Worm (Caenorhabditis elegans) whole organism, L3 larva: ENCODE data around the gene F37B12.1.

ENCODE experiments used
- R02D3.7 ChIP-seq: fragments of 150-350 bp; optimal IDR thresholded peaks from 2 replicates; lab custom pipeline; 2014; ENCODE audit warnings: missing biosample characterization, missing genetic modification characterization
- ZK546.5 ChIP-seq: sonication (generic microtip); optimal IDR thresholded peaks from 2 replicates; lab custom pipeline; 2017; ENCODE audit warnings: missing biosample characterization, missing genetic modification characterization
- aly-2 ChIP-seq: fragments of 150-350 bp; optimal IDR thresholded peaks from 2 replicates; lab custom pipeline; 2014; ENCODE audit warnings: missing biosample characterization, missing genetic modification characterization
- ama-1 ChIP-seq: fragments of 150-350 bp; optimal IDR thresholded peaks from 2 replicates; lab custom pipeline; 2018
- ceh-16 ChIP-seq: sonication (generic microtip); optimal IDR thresholded peaks from 2 replicates; lab custom pipeline; 2017; ENCODE audit warnings: missing biosample characterization, missing genetic modification characterization
- ceh-28 ChIP-seq: fragments of 150-350 bp; optimal IDR thresholded peaks from 2 replicates; lab custom pipeline; 2014; ENCODE audit warnings: missing biosample characterization, missing genetic modification reagents, missing genetic modification characterization
- ceh-82 ChIP-seq: fragments of 150-350 bp; optimal IDR thresholded peaks from 2 replicates; lab custom pipeline; 2014; ENCODE audit warnings: missing biosample characterization, missing genetic modification characterization
- ceh-9 ChIP-seq: sonication (generic microtip); optimal IDR thresholded peaks from 2 replicates; lab custom pipeline; 2018; ENCODE audit warnings: missing biosample characterization, missing genetic modification characterization
- daf-12 ChIP-seq: fragments of 150-350 bp; optimal IDR thresholded peaks from 2 replicates; lab custom pipeline; 2014; ENCODE audit warnings: missing biosample characterization, missing genetic modification reagents, missing genetic modification characterization
- egl-27 ChIP-seq: sonication (generic microtip); optimal IDR thresholded peaks from 4 replicates; lab custom pipeline; 2017; ENCODE audit warnings: missing biosample characterization, missing genetic modification reagents, missing genetic modification characterization
- egl-5 ChIP-seq: fragments of 150-350 bp; optimal IDR thresholded peaks from 2 replicates; lab custom pipeline; 2017; ENCODE audit warnings: missing biosample characterization, missing genetic modification reagents, missing genetic modification characterization, inconsistent platforms
- elt-1 ChIP-seq: fragments of 150-350 bp; optimal IDR thresholded peaks from 2 replicates; lab custom pipeline; 2014; ENCODE audit warnings: missing biosample characterization, missing genetic modification characterization
- elt-2 ChIP-seq: sonication (generic microtip); optimal IDR thresholded peaks from 2 replicates; lab custom pipeline; 2016; ENCODE audit warnings: missing genetic modification reagents, mild to moderate bottlenecking, missing genetic modification characterization, missing compliant biosample characterization
- elt-3 ChIP-seq, 3 experiments: fragments of 150-350 bp in 1 of 3; sonication (generic microtip) in 2 of 3; optimal IDR thresholded peaks; 2 replicates in 2 of 3; 4 replicates in 1 of 3; lab custom pipeline; 2014 to 2017; ENCODE audit warnings: missing biosample characterization in 3 of 3, missing genetic modification characterization in 3 of 3
- eor-1 ChIP-seq, 2 experiments: fragments of 150-350 bp; optimal IDR thresholded peaks; 2 replicates each; lab custom pipeline; 2014 to 2018; ENCODE audit warnings: missing biosample characterization in 2 of 2, missing genetic modification characterization in 2 of 2
- fkh-10 ChIP-seq: sonication (generic microtip); optimal IDR thresholded peaks from 2 replicates; lab custom pipeline; 2017; ENCODE audit warnings: missing biosample characterization, missing genetic modification reagents, missing genetic modification characterization
- fkh-2 ChIP-seq: fragments of 150-350 bp; optimal IDR thresholded peaks from 2 replicates; lab custom pipeline; 2014; ENCODE audit warnings: missing biosample characterization, missing genetic modification reagents, missing genetic modification characterization
- fos-1 ChIP-seq: fragments of 150-350 bp; optimal IDR thresholded peaks from 2 replicates; lab custom pipeline; 2014; ENCODE audit warnings: missing biosample characterization, missing genetic modification characterization
- hmg-11 ChIP-seq: sonication (generic microtip); optimal IDR thresholded peaks from 2 replicates; lab custom pipeline; 2016; ENCODE audit warnings: missing genetic modification characterization, missing compliant biosample characterization
- jun-1 ChIP-seq: fragments of 150-350 bp; optimal IDR thresholded peaks from 2 replicates; lab custom pipeline; 2014; ENCODE audit warnings: missing biosample characterization, missing genetic modification reagents, missing genetic modification characterization
- lin-15B ChIP-seq: fragments of 150-350 bp; optimal IDR thresholded peaks from 2 replicates; lab custom pipeline; 2014; ENCODE audit warnings: missing biosample characterization, missing genetic modification characterization
- lin-39 ChIP-seq: fragments of 150-350 bp; optimal IDR thresholded peaks from 2 replicates; lab custom pipeline; 2018; ENCODE audit warnings: missing biosample characterization, missing genetic modification reagents, missing genetic modification characterization
- lsy-12 ChIP-seq: sonication (generic microtip); optimal IDR thresholded peaks from 2 replicates; lab custom pipeline; 2016; ENCODE audit warnings: mild to moderate bottlenecking, missing genetic modification characterization, missing compliant biosample characterization
- mdl-1 ChIP-seq: fragments of 150-350 bp; optimal IDR thresholded peaks from 2 replicates; lab custom pipeline; 2014; ENCODE audit warnings: missing biosample characterization, missing genetic modification characterization
- mml-1 ChIP-seq: fragments of 150-350 bp; sonication (generic microtip); optimal IDR thresholded peaks from 3 replicates; lab custom pipeline; 2014; ENCODE audit warnings: missing biosample characterization, missing genetic modification characterization
- nfya-1 ChIP-seq: sonication (generic microtip); optimal IDR thresholded peaks from 2 replicates; lab custom pipeline; 2017; ENCODE audit warnings: missing genetic modification characterization, mild to moderate bottlenecking, missing compliant biosample characterization, antibody characterized with exemption, moderate library complexity; ENCODE audit not compliant: insufficient read depth
- nhr-11 ChIP-seq: fragments of 150-350 bp; optimal IDR thresholded peaks from 2 replicates; lab custom pipeline; 2014; ENCODE audit warnings: missing biosample characterization, missing genetic modification characterization
- nhr-12 ChIP-seq: fragments of 150-350 bp; optimal IDR thresholded peaks from 2 replicates; lab custom pipeline; 2014; ENCODE audit warnings: missing biosample characterization, missing genetic modification characterization
- nhr-23 ChIP-seq: fragments of 150-350 bp; optimal IDR thresholded peaks from 2 replicates; lab custom pipeline; 2014; ENCODE audit warnings: missing biosample characterization, missing genetic modification reagents, missing genetic modification characterization
- nhr-237 ChIP-seq: fragments of 150-350 bp; optimal IDR thresholded peaks from 2 replicates; lab custom pipeline; 2014; ENCODE audit warnings: missing biosample characterization, missing genetic modification characterization
- nhr-25 ChIP-seq: sonication (generic microtip); optimal IDR thresholded peaks from 2 replicates; lab custom pipeline; 2017; ENCODE audit warnings: missing biosample characterization, missing genetic modification characterization
- nhr-28 ChIP-seq: fragments of 150-350 bp; optimal IDR thresholded peaks from 2 replicates; lab custom pipeline; 2014; ENCODE audit warnings: missing biosample characterization, missing genetic modification characterization
- nhr-43 ChIP-seq: sonication (generic microtip); optimal IDR thresholded peaks from 2 replicates; lab custom pipeline; 2016; ENCODE audit warnings: mild to moderate bottlenecking, missing genetic modification characterization, missing compliant biosample characterization; ENCODE audit not compliant: poor library complexity, severe bottlenecking
- nhr-67 ChIP-seq: fragments of 150-350 bp; optimal IDR thresholded peaks from 2 replicates; lab custom pipeline; 2014; ENCODE audit warnings: missing biosample characterization, missing genetic modification characterization
- nhr-76 ChIP-seq: fragments of 150-350 bp; sonication (generic microtip); optimal IDR thresholded peaks from 5 replicates; lab custom pipeline; 2014; ENCODE audit warnings: missing biosample characterization, missing genetic modification characterization
- nhr-77 ChIP-seq: fragments of 150-350 bp; optimal IDR thresholded peaks from 2 replicates; lab custom pipeline; 2014; ENCODE audit warnings: missing biosample characterization, missing genetic modification characterization
- pha-4 ChIP-seq: fragments of 150-350 bp; optimal IDR thresholded peaks from 2 replicates; lab custom pipeline; 2014; ENCODE audit warnings: missing biosample characterization, missing genetic modification reagents, missing genetic modification characterization
- pqm-1 ChIP-seq: fragments of 150-350 bp; optimal IDR thresholded peaks from 2 replicates; lab custom pipeline; 2017; ENCODE audit warnings: missing biosample characterization, missing genetic modification characterization, inconsistent platforms
- sea-2 ChIP-seq: fragments of 150-350 bp; sonication (generic microtip); optimal IDR thresholded peaks from 4 replicates; lab custom pipeline; 2014; ENCODE audit warnings: missing biosample characterization, missing genetic modification reagents, missing genetic modification characterization
- skn-1 ChIP-seq: fragments of 150-350 bp; optimal IDR thresholded peaks from 2 replicates; lab custom pipeline; 2014; ENCODE audit warnings: missing biosample characterization, missing genetic modification characterization
- snpc-4 ChIP-seq: fragments of 150-350 bp; optimal IDR thresholded peaks from 2 replicates; lab custom pipeline; 2014; ENCODE audit warnings: missing biosample characterization, missing genetic modification characterization
- tbx-2 ChIP-seq: sonication (generic microtip); optimal IDR thresholded peaks from 2 replicates; lab custom pipeline; 2016; ENCODE audit warnings: mild to moderate bottlenecking, missing genetic modification characterization, missing compliant biosample characterization
- unc-39 ChIP-seq: sonication (generic microtip); optimal IDR thresholded peaks from 4 replicates; lab custom pipeline; 2017; ENCODE audit warnings: missing biosample characterization, missing genetic modification characterization
- unc-62 ChIP-seq: fragments of 150-350 bp; sonication (generic microtip); optimal IDR thresholded peaks from 4 replicates; lab custom pipeline; 2014; ENCODE audit warnings: missing biosample characterization, missing genetic modification reagents, missing genetic modification characterization
- zag-1 ChIP-seq: fragments of 150-350 bp; optimal IDR thresholded peaks from 2 replicates; lab custom pipeline; 2014; ENCODE audit warnings: missing biosample characterization, missing genetic modification characterization
- ztf-11 ChIP-seq: fragments of 150-350 bp; optimal IDR thresholded peaks from 2 replicates; lab custom pipeline; 2014; ENCODE audit warnings: missing biosample characterization, missing genetic modification characterization
- ztf-4 ChIP-seq: fragments of 150-350 bp; optimal IDR thresholded peaks from 2 replicates; lab custom pipeline; 2014; ENCODE audit warnings: missing biosample characterization, missing genetic modification characterization

Gene F37B12.1

ce11 chrII:9061099-9061498 lies 32.0 kb upstream of the F37B12.1 start, which contains the start of gene T24B8.3:
TSS of gene T24B8.3 (minus strand) at chrII:9061137.
- TF ChIP-seq ztf-11 (no peak), nhr-28 (tag; lab: Kevin White, UChicago) (no peak), nhr-12 (tag; lab: Kevin White, UChicago) (no peak), pha-4 (tag; lab: Kevin White, UChicago) (peak; percentile 72), nhr-23 (tag; lab: Kevin White, UChicago) (peak; percentile 53), nhr-67 (tag; lab: Kevin White, UChicago) (no peak), fos-1 (no peak), ceh-16 (tag; lab: Kevin White, UChicago) (no peak)

DNA sequence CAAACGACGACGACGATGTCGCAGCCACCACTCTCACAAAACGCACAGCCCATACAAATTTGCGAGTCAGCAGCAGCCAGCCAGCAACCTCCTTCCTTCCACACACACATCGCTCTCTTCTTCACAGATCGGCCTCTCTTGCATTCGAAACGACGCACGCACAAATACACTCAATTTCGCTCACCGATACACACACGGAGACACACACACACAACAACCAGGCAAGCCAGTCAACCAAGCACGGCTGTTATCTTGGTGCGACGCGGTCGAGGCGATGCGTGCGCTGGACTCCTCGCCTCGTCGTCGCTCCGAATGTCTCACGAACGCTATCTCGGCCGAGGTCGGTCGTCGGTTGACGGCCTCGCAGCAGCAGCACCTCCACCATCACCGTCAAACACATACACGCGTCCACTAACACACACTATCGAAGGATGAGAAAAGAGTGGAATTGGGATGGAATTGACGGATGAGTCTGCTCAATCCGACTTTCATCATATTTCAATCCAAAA lies 31.3 kb upstream of the F37B12.1 start:
- peak; percentile 6 for TF ChIP-seq nhr-76 (tag; lab: Kevin White, UChicago)
- peak; percentile 90 for TF ChIP-seq fos-1
- no peak for TF ChIP-seq unc-39 (tag; lab: Kevin White, UChicago)
- peak; percentile 74 for TF ChIP-seq mdl-1
- TF ChIP-seq egl-27 (tag; lab: Kevin White, UChicago): peak; percentile 68
- TF ChIP-seq R02D3.7 (tag; lab: Kevin White, UChicago): peak; percentile 74
- TF ChIP-seq sea-2: peak; percentile 87
- TF ChIP-seq skn-1 (tag; lab: Kevin White, UChicago): peak; percentile 80
- TF ChIP-seq nhr-43 (tag; lab: Kevin White, UChicago): peak; percentile 55
- TF ChIP-seq pqm-1 (tag; lab: Kevin White, UChicago): peak; percentile 55
- TF ChIP-seq nfya-1 (tag; lab: Kevin White, UChicago): peak; percentile 97
- TF ChIP-seq mml-1 (tag; lab: Kevin White, UChicago): no peak
- TF ChIP-seq nhr-11 (tag; lab: Kevin White, UChicago): peak; percentile 74
- peak; percentile 96 for TF ChIP-seq lin-39 (tag; lab: Kevin White, UChicago)
- peak; percentile 96 for TF ChIP-seq pha-4 (tag; lab: Kevin White, UChicago)
- peak; percentile 91 for TF ChIP-seq jun-1 (tag; lab: Kevin White, UChicago)
- no peak for TF ChIP-seq nhr-67 (tag; lab: Kevin White, UChicago)
- peak in 2 of 3 experiments; percentile 47 to 62 for TF ChIP-seq elt-3 (tag; optimal IDR thresholded peaks at IDR 0.05; lab: Kevin White, UChicago)
- TF ChIP-seq nhr-28 (tag; lab: Kevin White, UChicago): no peak
- TF ChIP-seq ceh-82 (tag; lab: Kevin White, UChicago): no peak
- peak; percentile 1 for TF ChIP-seq nhr-77
- TF ChIP-seq nhr-23 (tag; lab: Kevin White, UChicago): peak; percentile 77
- TF ChIP-seq daf-12 (tag; lab: Kevin White, UChicago): no peak
- peak; percentile 53 for TF ChIP-seq ceh-28 (tag; lab: Kevin White, UChicago)
- peak; percentile 55 for TF ChIP-seq snpc-4 (tag; lab: Kevin White, UChicago)
- peak; percentile 86 for TF ChIP-seq fkh-10 (GFP tag; lab: Kevin White, UChicago)
- no peak for TF ChIP-seq nhr-237 (tag; lab: Kevin White, UChicago)
- TF ChIP-seq fkh-2: no peak
- peak; percentile 65 for TF ChIP-seq tbx-2 (tag; lab: Kevin White, UChicago)
- peak; percentile 80 for TF ChIP-seq lsy-12 (tag; lab: Kevin White, UChicago)
- no peak for TF ChIP-seq zag-1 (tag; lab: Kevin White, UChicago)
- TF ChIP-seq ztf-11: no peak
- TF ChIP-seq egl-5 (tag; lab: Kevin White, UChicago): peak; percentile 90
- no peak for TF ChIP-seq ZK546.5
- peak; percentile 58 for TF ChIP-seq elt-1
- peak; percentile 90 for TF ChIP-seq unc-62
- TF ChIP-seq elt-2 (tag; lab: Kevin White, UChicago): peak; percentile 89
- peak; percentile 95 for TF ChIP-seq hmg-11 (tag; lab: Kevin White, UChicago)
- no peak for TF ChIP-seq ceh-9 (tag; lab: Kevin White, UChicago)
- peak; percentile 97 for TF ChIP-seq nhr-25 (tag; lab: Kevin White, UChicago)
- TF ChIP-seq ceh-16 (tag; lab: Kevin White, UChicago): no peak
- peak; percentile 77 for TF ChIP-seq ztf-4 (tag; lab: Kevin White, UChicago)
- peak; percentile 62 for TF ChIP-seq ama-1
- TF ChIP-seq eor-1 (tag; optimal IDR thresholded peaks at IDR 0.05; lab: Kevin White, UChicago): no peak
- TF ChIP-seq lin-15B: peak; percentile 78
- no peak for TF ChIP-seq aly-2 (tag; lab: Kevin White, UChicago)
- TF ChIP-seq nhr-12 (tag; lab: Kevin White, UChicago): no peak
